Fruit fly (Drosophila melanogaster) whole organism, embryonic: ENCODE measurements around the gene CG2961.

Source experiments
- ATbp ChIP-seq: fragments of 200-800 bp; sonication (Bioruptor generic); optimal IDR thresholded peaks from 2 replicates; lab custom pipeline; 2017; ENCODE audit warnings: missing biosample characterization, mild to moderate bottlenecking, missing genetic modification characterization, missing genetic modification reagents
- CG11560 ChIP-seq: fragments of 200-800 bp; sonication (Bioruptor generic); IDR thresholded peaks from 3 replicates; pipeline ENCODE4 v1.3.6; 2022; ENCODE audit warnings: missing biosample characterization, missing genetic modification characterization
- CG12104 ChIP-seq: fragments of 200-800 bp; sonication (Bioruptor generic); optimal IDR thresholded peaks from 3 replicates; lab custom pipeline; 2016; ENCODE audit warnings: missing biosample characterization, missing genetic modification characterization
- CG12299 ChIP-seq: fragments of 200-800 bp; sonication (Bioruptor generic); optimal IDR thresholded peaks from 2 replicates; lab custom pipeline; 2018; ENCODE audit warnings: missing biosample characterization, mild to moderate bottlenecking, missing genetic modification characterization
- CG14860 ChIP-seq: fragments of 200-800 bp; sonication (Bioruptor generic); IDR thresholded peaks from 3 replicates; pipeline ENCODE4 v1.3.6; 2022; ENCODE audit warnings: missing biosample characterization, missing genetic modification characterization; ENCODE audit not compliant: partially characterized antibody
- CG15073 ChIP-seq: fragments of 200-800 bp; sonication (Bioruptor generic); optimal IDR thresholded peaks from 2 replicates; lab custom pipeline; 2016; ENCODE audit warnings: missing biosample characterization, missing genetic modification characterization
- CG15269 ChIP-seq: fragments of 200-800 bp; sonication (Bioruptor generic); optimal IDR thresholded peaks from 2 replicates; lab custom pipeline; 2018; ENCODE audit warnings: missing biosample characterization, mild to moderate bottlenecking, missing genetic modification characterization, moderate library complexity
- CG1529 ChIP-seq: fragments of 200-800 bp; sonication (Bioruptor generic); optimal IDR thresholded peaks from 3 replicates; lab custom pipeline; 2018; ENCODE audit warnings: missing biosample characterization, missing genetic modification characterization
- CG17328 ChIP-seq: fragments of 200-800 bp; sonication (Bioruptor generic); IDR thresholded peaks from 2 replicates; pipeline ENCODE4 v1.3.6; 2022; ENCODE audit warnings: missing biosample characterization, missing genetic modification characterization
- CG2889 ChIP-seq: fragments of 200-800 bp; sonication (Bioruptor generic); IDR thresholded peaks from 3 replicates; pipeline ENCODE4 v1.3.6; 2022; ENCODE audit warnings: missing biosample characterization, missing genetic modification characterization
- CG31388 ChIP-seq: fragments of 200-800 bp; sonication (Bioruptor generic); optimal IDR thresholded peaks from 2 replicates; lab custom pipeline; 2016; ENCODE audit warnings: missing biosample characterization, missing genetic modification characterization
- CG4282 ChIP-seq: fragments of 200-800 bp; sonication (Bioruptor generic); optimal IDR thresholded peaks from 2 replicates; lab custom pipeline; 2016; ENCODE audit warnings: missing biosample characterization, missing genetic modification characterization
- CG4707 ChIP-seq: fragments of 200-800 bp; sonication (Bioruptor generic); optimal IDR thresholded peaks from 2 replicates; lab custom pipeline; 2018; ENCODE audit warnings: missing biosample characterization, mild to moderate bottlenecking, missing genetic modification characterization, moderate library complexity
- CG5245 ChIP-seq: fragments of 200-800 bp; sonication (Bioruptor generic); optimal IDR thresholded peaks from 3 replicates; lab custom pipeline; 2016; ENCODE audit warnings: missing biosample characterization, missing genetic modification characterization
- CG6791 ChIP-seq: fragments of 200-800 bp; sonication (Bioruptor generic); IDR thresholded peaks from 3 replicates; pipeline ENCODE4 v1.3.6; 2022; ENCODE audit warnings: missing biosample characterization, missing genetic modification characterization; ENCODE audit not compliant: partially characterized antibody
- CG8388 ChIP-seq: fragments of 200-800 bp; sonication (Bioruptor generic); optimal IDR thresholded peaks from 2 replicates; lab custom pipeline; 2019; ENCODE audit warnings: missing biosample characterization, mild to moderate bottlenecking, missing genetic modification characterization, moderate library complexity
- Dek ChIP-seq: fragments of 200-800 bp; sonication (Bioruptor generic); optimal IDR thresholded peaks from 3 replicates; lab custom pipeline; 2019; ENCODE audit warnings: missing biosample characterization, mild to moderate bottlenecking, missing genetic modification characterization, moderate library complexity
- Dip3 ChIP-seq: fragments of 200-800 bp; sonication (Bioruptor generic); optimal IDR thresholded peaks from 3 replicates; lab custom pipeline; 2016; ENCODE audit warnings: missing biosample characterization, missing genetic modification characterization
- Ets97D ChIP-seq: fragments of 200-800 bp; sonication (Bioruptor generic); optimal IDR thresholded peaks from 3 replicates; lab custom pipeline; 2016; ENCODE audit warnings: missing biosample characterization, missing genetic modification characterization
- Hr78 ChIP-seq, 2 experiments: fragments of 200-800 bp in 1 of 2; fragments of >200 bp in 1 of 2; sonication (Bioruptor generic) in 1 of 2; optimal IDR thresholded peaks; 2 replicates each; lab custom pipeline; 2017 to 2019; ENCODE audit warnings: missing biosample characterization in 2 of 2, missing genetic modification characterization in 2 of 2, mild to moderate bottlenecking in 1 of 2, moderate library complexity in 1 of 2
- MTF-1 ChIP-seq: fragments of 200-800 bp; sonication (Bioruptor generic); optimal IDR thresholded peaks from 2 replicates; lab custom pipeline; 2018; ENCODE audit warnings: missing biosample characterization, mild to moderate bottlenecking, missing genetic modification characterization, borderline replicate concordance
- Med ChIP-seq: fragments of 200-800 bp; sonication (Bioruptor generic); peaks from one replicate; lab custom pipeline; 2016; ENCODE audit warnings: missing biosample characterization, missing genetic modification characterization, mild to moderate bottlenecking, inconsistent platforms, moderate library complexity
- Meics ChIP-seq: fragments of 200-800 bp; sonication (Bioruptor generic); optimal IDR thresholded peaks from 2 replicates; lab custom pipeline; 2017; ENCODE audit warnings: missing biosample characterization, mild to moderate bottlenecking, missing genetic modification characterization
- Mes4 ChIP-seq: fragments of 200-800 bp; sonication (Bioruptor generic); optimal IDR thresholded peaks from 2 replicates; lab custom pipeline; 2016; ENCODE audit warnings: missing biosample characterization, missing genetic modification characterization
- Pdp1 ChIP-seq, 2 experiments: fragments of 200-800 bp; sonication (Bioruptor generic); optimal IDR thresholded peaks; 3 replicates each; lab custom pipeline; 2016; ENCODE audit warnings: missing biosample characterization in 2 of 2, missing genetic modification characterization in 2 of 2, mild to moderate bottlenecking in 1 of 2, moderate library complexity in 1 of 2
- Ravus ChIP-seq: fragments of 200-800 bp; sonication (Bioruptor generic); IDR thresholded peaks from 2 replicates; pipeline ENCODE4 v1.3.6; 2022; ENCODE audit warnings: missing biosample characterization, missing genetic modification characterization
- Sin3A ChIP-seq: fragments of >200 bp; optimal IDR thresholded peaks from 2 replicates; lab custom pipeline; 2018
- TFAM ChIP-seq: fragments of 200-800 bp; sonication (Bioruptor generic); optimal IDR thresholded peaks from 2 replicates; lab custom pipeline; 2017; ENCODE audit warnings: missing biosample characterization, missing genetic modification characterization, inconsistent platforms
- Usf ChIP-seq: fragments of 200-800 bp; sonication (Bioruptor generic); optimal IDR thresholded peaks from 2 replicates; lab custom pipeline; 2017; ENCODE audit warnings: missing genotype, missing biosample characterization, missing genetic modification characterization
- cato ChIP-seq: fragments of 200-800 bp; sonication (Bioruptor generic); optimal IDR thresholded peaks from 2 replicates; lab custom pipeline; 2016; ENCODE audit warnings: missing biosample characterization, missing genetic modification characterization, borderline replicate concordance
- cg ChIP-seq: fragments of 200-800 bp; sonication (Bioruptor generic); optimal IDR thresholded peaks from 3 replicates; lab custom pipeline; 2019; ENCODE audit warnings: missing biosample characterization, mild to moderate bottlenecking, missing genetic modification characterization, moderate library complexity
- chif ChIP-seq, 2 experiments: fragments of 200-800 bp; sonication (Bioruptor generic); optimal IDR thresholded peaks; 3 replicates each; lab custom pipeline; 2016; ENCODE audit warnings: missing biosample characterization in 2 of 2, missing genetic modification characterization in 2 of 2
- dan ChIP-seq: fragments of 200-800 bp; sonication (Bioruptor generic); IDR thresholded peaks from 2 replicates; pipeline ENCODE4 v1.3.6; 2022; ENCODE audit warnings: missing biosample characterization, missing genetic modification characterization
- dati ChIP-seq: fragments of 200-800 bp; sonication (Bioruptor generic); IDR thresholded peaks from 2 replicates; pipeline ENCODE4 v1.3.6; 2022; ENCODE audit warnings: missing biosample characterization, missing genetic modification characterization
- ewg ChIP-seq: fragments of 200-800 bp; sonication (Bioruptor generic); optimal IDR thresholded peaks from 3 replicates; lab custom pipeline; 2017; ENCODE audit warnings: mild to moderate bottlenecking, missing biosample characterization, missing genetic modification reagents, missing genetic modification characterization
- hkb ChIP-seq, 2 experiments: fragments of 200-800 bp in 1 of 2; fragments of >200 bp in 1 of 2; sonication (Bioruptor generic) in 1 of 2; IDR thresholded peaks in 1 of 2; optimal IDR thresholded peaks in 1 of 2; 2 replicates each; pipeline versions ENCODE4 v1.3.6 to Lab custom; 2017 to 2022; ENCODE audit warnings: missing biosample characterization in 1 of 2, missing genetic modification characterization in 1 of 2
- lmd ChIP-seq: fragments of 200-800 bp; sonication (Bioruptor generic); IDR thresholded peaks from 2 replicates; pipeline ENCODE4 v1.3.6; 2022; ENCODE audit warnings: missing biosample characterization, missing genetic modification characterization
- nerfin-2 ChIP-seq: fragments of 200-800 bp; sonication (Bioruptor generic); IDR thresholded peaks from 2 replicates; pipeline ENCODE4 v1.3.6; 2022; ENCODE audit warnings: missing biosample characterization, missing genetic modification characterization; ENCODE audit not compliant: partially characterized antibody
- pan ChIP-seq, 4 experiments: fragments of >200 bp in 3 of 4; fragments of 200-800 bp in 1 of 4; sonication (Bioruptor generic) in 1 of 4; optimal IDR thresholded peaks in 3 of 4; IDR thresholded peaks in 1 of 4; 2 replicates each; pipeline versions ENCODE4 v1.3.6 to Lab custom; 2017 to 2022; ENCODE audit warnings: missing biosample characterization in 2 of 4, missing genetic modification characterization in 2 of 4, mixed read lengths in 1 of 4
- peb ChIP-seq: fragments of 200-800 bp; sonication (Bioruptor generic); IDR thresholded peaks from 2 replicates; pipeline ENCODE4 v1.3.6; 2022; ENCODE audit warnings: missing biosample characterization, missing genetic modification characterization
- sc ChIP-seq, 3 experiments: fragments of >200 bp in 2 of 3; fragments of 200-800 bp in 1 of 3; sonication (Bioruptor generic) in 1 of 3; optimal IDR thresholded peaks; 2 replicates in 2 of 3; 3 replicates in 1 of 3; lab custom pipeline; 2017; ENCODE audit warnings: mild to moderate bottlenecking in 1 of 3, missing biosample characterization in 1 of 3, missing genetic modification characterization in 1 of 3, missing genetic modification reagents in 1 of 3
- sna ChIP-seq: fragments of 200-800 bp; sonication (Bioruptor generic); IDR thresholded peaks from 2 replicates; pipeline ENCODE4 v1.3.6; 2022; ENCODE audit warnings: missing biosample characterization, missing genetic modification characterization; ENCODE audit not compliant: partially characterized antibody
- ssp ChIP-seq: fragments of 200-800 bp; sonication (Bioruptor generic); IDR thresholded peaks from 2 replicates; pipeline ENCODE4 v1.3.6; 2022; ENCODE audit warnings: missing biosample characterization, missing genetic modification characterization
- sug ChIP-seq: fragments of 200-800 bp; optimal IDR thresholded peaks from 2 replicates; lab custom pipeline; 2019; ENCODE audit warnings: missing biosample characterization, mild to moderate bottlenecking, missing genetic modification characterization, moderate library complexity
- tin ChIP-seq: fragments of 200-800 bp; sonication (Bioruptor generic); optimal IDR thresholded peaks from 3 replicates; lab custom pipeline; 2016; ENCODE audit warnings: missing biosample characterization, missing genetic modification characterization
- zen ChIP-seq: fragments of 200-800 bp; sonication (Bioruptor generic); optimal IDR thresholded peaks from 3 replicates; lab custom pipeline; 2018; ENCODE audit warnings: missing biosample characterization, mild to moderate bottlenecking, missing genetic modification characterization, moderate library complexity
- zfh2 ChIP-seq: fragments of 200-800 bp; sonication (Bioruptor generic); optimal IDR thresholded peaks from 2 replicates; lab custom pipeline; 2016; ENCODE audit warnings: missing biosample characterization, missing genetic modification characterization

Gene CG2961

DNA sequence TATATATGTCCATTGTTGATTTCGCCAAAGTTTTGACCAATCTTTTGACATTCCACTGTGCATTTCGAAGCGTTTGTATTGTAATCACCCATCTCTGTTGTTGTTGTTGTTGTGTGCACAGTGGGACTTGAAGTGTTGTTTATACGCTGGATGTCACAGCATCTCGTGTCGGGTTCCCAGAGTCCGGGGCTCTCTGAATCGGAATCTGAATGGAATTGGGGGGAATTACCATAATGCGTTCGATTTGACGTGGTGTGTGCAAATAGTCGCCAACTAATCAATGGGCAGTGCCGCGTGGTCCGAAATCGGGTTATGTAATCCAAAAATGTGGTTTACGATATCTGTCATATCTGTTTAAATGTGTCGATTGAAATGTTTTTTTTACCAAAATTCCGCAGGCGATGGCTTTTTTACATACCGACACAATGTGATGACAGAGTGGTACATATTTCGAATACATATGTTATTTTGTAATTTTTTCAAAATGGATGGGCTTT is 1.2 kb upstream of the CG2961 start (continued):
- peak in 1 of 2 experiments; percentile 72 for TF ChIP-seq Pdp1 (GFP tag; optimal IDR thresholded peaks at IDR 0.05; lab: Kevin White, UChicago)
- no peak for TF ChIP-seq zen (tag; lab: Kevin White, UChicago)
- TF ChIP-seq Med (GFP tag; lab: Kevin White, UChicago): peak; percentile 4
- TF ChIP-seq Hr78 (GFP tag; optimal IDR thresholded peaks at IDR 0.05; lab: Kevin White, UChicago): no peak
- no peak for TF ChIP-seq ssp
- TF ChIP-seq CG4707 (GFP tag; lab: Kevin White, UChicago): peak; percentile 64
- no peak for TF ChIP-seq peb (GFP tag; lab: Robert Waterston, UW)
- no peak for TF ChIP-seq MTF-1 (GFP tag; lab: Kevin White, UChicago)
- no peak for TF ChIP-seq CG1529 (GFP tag; lab: Kevin White, UChicago)
- no peak for TF ChIP-seq ewg (GFP tag; lab: Kevin White, UChicago)
- no peak for TF ChIP-seq lmd (GFP tag; lab: Robert Waterston, UW)
- TF ChIP-seq TFAM: no peak
- no peak for TF ChIP-seq chif (GFP tag; optimal IDR thresholded peaks at IDR 0.05; lab: Kevin White, UChicago)

dm6 chrX:10232497-10232896 is 383 bp downstream of the CG2961 start:
- TF ChIP-seq cg (GFP tag; lab: Kevin White, UChicago) (no peak), CG8388 (GFP tag; lab: Kevin White, UChicago) (peak; percentile 83), CG14860 (GFP tag; lab: Robert Waterston, UW) (no peak), sna (GFP tag; lab: Robert Waterston, UW) (no peak), CG31388 (no peak), CG15073 (GFP tag; lab: Kevin White, UChicago) (no peak), Dek (tag; lab: Kevin White, UChicago) (peak; percentile 75), zfh2 (GFP tag; lab: Kevin White, UChicago) (peak; percentile 35), CG15269 (tag; lab: Kevin White, UChicago) (peak; percentile 92), pan (optimal IDR thresholded peaks at IDR 0.05; lab: Kevin White, UChicago) (no peak), pan (GFP tag; optimal IDR thresholded peaks at IDR 0.05 in 1 of 2, IDR thresholded peaks at IDR 0.05 in 1 of 2) (peak in 1 of 2 experiments; percentile 72), Meics (GFP tag; lab: Kevin White, UChicago) (peak; percentile 78), Dip3 (GFP tag; lab: Kevin White, UChicago) (peak; percentile 36), CG6791 (no peak), nerfin-2 (GFP tag; lab: Robert Waterston, UW) (no peak), peb (GFP tag; lab: Robert Waterston, UW) (peak; percentile 50), Ets97D (no peak), CG11560 (no peak), CG5245 (GFP tag; lab: Kevin White, UChicago) (peak; percentile 22), dati (GFP tag; lab: Robert Waterston, UW) (no peak), Ravus (no peak; the same call in 1 of the 2 replicates), Sin3A (lab: Kevin White, UChicago) (no peak), ATbp (GFP tag; lab: Kevin White, UChicago) (peak; percentile 79), sug (tag; lab: Kevin White, UChicago) (peak; percentile 43), Mes4 (GFP tag; lab: Kevin White, UChicago) (peak; percentile 53), CG4282 (GFP tag; lab: Kevin White, UChicago) (no peak), CG12104 (GFP tag; lab: Kevin White, UChicago) (peak; percentile 32), CG12299 (peak; percentile 75), CG17328 (peak; percentile 54), Usf (GFP tag; lab: Kevin White, UChicago) (peak; percentile 45), tin (GFP tag; lab: Kevin White, UChicago) (peak; percentile 17), CG2889 (peak; percentile 52; the same call in 2 of the 3 replicates), hkb (optimal IDR thresholded peaks at IDR 0.05; lab: Kevin White, UChicago) (no peak), hkb (GFP tag; IDR thresholded peaks at IDR 0.05; lab: Robert Waterston, UW) (peak; percentile 83; the same call in 1 of the 2 replicates), cato (GFP tag; lab: Kevin White, UChicago) (peak; percentile 39), Med (GFP tag; lab: Kevin White, UChicago) (peak; percentile 82), sc (optimal IDR thresholded peaks at IDR 0.05; lab: Kevin White, UChicago) (no peak), sc (GFP tag; optimal IDR thresholded peaks at IDR 0.05; lab: Kevin White, UChicago) (peak; percentile 29), dan (GFP tag; lab: Robert Waterston, UW) (no peak)
